Worm (Caenorhabditis elegans): ENCODE data around the gene C36A4.4.

DNA sequence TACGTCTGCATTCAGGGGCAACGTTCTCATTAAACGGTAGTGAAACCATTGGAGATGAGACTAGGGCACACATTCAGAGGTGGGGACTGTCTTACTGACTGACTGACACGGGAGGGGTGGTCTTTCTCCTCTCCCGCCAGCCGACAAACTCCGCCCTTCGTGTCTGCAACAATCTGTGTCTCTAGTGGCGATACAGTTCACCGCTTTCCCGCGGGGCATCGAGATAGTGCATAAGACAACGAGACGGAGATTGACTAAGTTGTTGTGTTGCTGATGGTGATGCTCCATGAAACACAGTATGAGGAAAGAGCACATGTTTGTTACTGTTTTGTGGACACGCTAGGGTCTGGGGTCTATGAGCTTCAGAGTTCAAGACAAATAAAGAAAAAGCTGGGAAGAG lies 30.0 kb upstream of the C36A4.4 start:
- TF ChIP-seq cog-1 (tag; optimal IDR thresholded peaks at IDR 0.05) = no peak
- TF ChIP-seq tab-1 (GFP tag; IDR thresholded peaks at IDR 0.05) = no peak
- TF ChIP-seq ztf-29 (GFP tag; IDR thresholded peaks at IDR 0.05) = no peak
- no peak for TF ChIP-seq flt-1 (GFP tag; IDR thresholded peaks at IDR 0.05)
- TF ChIP-seq ztf-23 (GFP tag; IDR thresholded peaks at IDR 0.05) = no peak
- no peak for TF ChIP-seq T22C8.4 (GFP tag; IDR thresholded peaks at IDR 0.05)
- TF ChIP-seq klf-2 (GFP tag; conservative IDR thresholded peaks at IDR 0.05) = no peak
